Worm (Caenorhabditis elegans): Measurements from ENCODE around the gene attf-3.

DNA sequence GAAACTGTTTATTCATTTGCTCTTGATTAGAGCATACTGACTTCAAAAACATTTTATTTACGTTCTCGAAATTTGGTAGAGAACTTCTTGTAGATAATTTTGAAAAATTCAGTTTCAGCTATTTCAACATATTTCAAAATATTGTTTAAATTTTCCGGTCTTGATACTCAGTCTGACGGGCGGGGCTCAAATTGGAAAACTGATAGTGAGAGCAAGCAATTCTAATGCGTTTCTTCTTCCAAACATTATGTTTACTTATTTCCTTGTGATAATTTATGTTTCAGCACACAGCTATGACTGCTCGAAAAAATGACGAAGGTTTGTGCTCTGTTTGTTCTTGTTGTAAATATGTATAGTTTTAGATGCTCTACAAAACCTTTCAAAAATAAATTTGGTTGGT lies 34.0 kb upstream of the attf-3 start, which contains the start of gene pals-24:
- TF ChIP-seq unc-62 (GFP tag; optimal IDR thresholded peaks at IDR 0.05): no peak
- TF ChIP-seq nhr-28 (tag; optimal IDR thresholded peaks at IDR 0.05): no peak
- TF ChIP-seq elt-1 (tag; optimal IDR thresholded peaks at IDR 0.05; ENCODE audit: borderline replicate concordance, insufficient read depth): no peak
